Fruit fly (Drosophila melanogaster): ENCODE measurements around the gene ABCB7.

DNA sequence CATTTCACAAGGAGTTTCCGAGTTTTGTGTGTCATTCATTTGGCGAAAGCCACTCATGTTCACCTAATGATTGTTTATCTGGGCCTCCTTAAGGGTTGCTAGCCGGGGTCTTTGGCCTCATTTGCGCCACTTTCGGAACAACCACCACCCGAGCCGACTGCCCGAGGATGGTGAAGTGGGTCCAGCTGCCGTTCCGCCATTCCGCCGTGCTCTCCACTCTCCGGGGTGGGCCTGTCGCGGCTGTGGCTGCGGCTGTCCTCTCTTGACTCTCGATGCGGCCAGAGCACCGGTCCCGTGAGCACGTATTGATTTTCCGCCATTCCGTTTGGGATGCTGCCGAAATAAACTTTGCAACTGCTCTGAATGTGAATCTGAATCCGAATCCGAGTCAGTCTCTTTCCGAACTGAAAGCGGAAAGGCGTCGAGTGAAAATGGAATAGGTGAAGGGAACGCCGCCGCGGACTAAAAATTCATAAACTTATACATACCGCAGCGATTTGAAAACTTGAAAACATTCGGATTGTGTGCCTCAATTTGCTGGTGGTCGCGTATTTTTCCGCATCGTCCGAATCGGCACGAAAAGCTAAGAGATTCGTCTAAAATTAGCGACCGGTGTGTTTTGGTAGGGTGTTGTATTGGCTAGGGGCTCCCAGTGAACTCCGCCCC is 30.6 kb downstream of the ABCB7 start, which contains the start of gene CG13920:
- TF ChIP-seq rn (GFP tag; IDR thresholded peaks at IDR 0.05), result no peak
- no peak for TF ChIP-seq fd96Ca (GFP tag; IDR thresholded peaks at IDR 0.05)
- TF ChIP-seq Pif1B (GFP tag; optimal IDR thresholded peaks at IDR 0.05), result no peak
- TF ChIP-seq CG12605 (GFP tag; IDR thresholded peaks at IDR 0.05), result no peak
- TF ChIP-seq CG8159 (tag; optimal IDR thresholded peaks at IDR 0.05), result no peak
- no peak for TF ChIP-seq CG8301 (tag; optimal IDR thresholded peaks at IDR 0.05)
- no peak for TF ChIP-seq CG34367 (tag; optimal IDR thresholded peaks at IDR 0.05)
- no peak for TF ChIP-seq Snoo (tag; optimal IDR thresholded peaks at IDR 0.05)
- TF ChIP-seq Pif1A (GFP tag; optimal IDR thresholded peaks at IDR 0.05), result no peak
- TF ChIP-seq CG4496 (GFP tag; IDR thresholded peaks at IDR 0.05), result no peak
- TF ChIP-seq CG13204 (GFP tag; optimal IDR thresholded peaks at IDR 0.05), result no peak
- no peak for TF ChIP-seq D1 (tag; optimal IDR thresholded peaks at IDR 0.05)

Measured in whole organism, pupa.